Worm (Caenorhabditis elegans) whole organism, midembryonic: ENCODE results near the gene srv-9.

Source experiments
- cog-1 ChIP-seq: sonication (generic microtip); optimal IDR thresholded peaks from 2 replicates; lab custom pipeline; 2016; ENCODE audit warnings: missing genetic modification characterization, missing compliant biosample characterization
- flt-1 ChIP-seq: fragments of 200-800 bp; sonication (Bioruptor generic); IDR thresholded peaks from 2 replicates; pipeline ENCODE4 v1.3.6; 2022; ENCODE audit warnings: missing genetic modification characterization, missing compliant biosample characterization
- klf-2 ChIP-seq: fragments of 200-800 bp; sonication (Bioruptor generic); conservative IDR thresholded peaks from 2 replicates; pipeline ENCODE4 v1.3.6; 2022; ENCODE audit warnings: missing genetic modification reagents, missing genetic modification characterization, missing compliant biosample characterization
- med-1 ChIP-seq: sonication (generic microtip); optimal IDR thresholded peaks from 2 replicates; lab custom pipeline; 2017; ENCODE audit warnings: missing genetic modification characterization, mild to moderate bottlenecking, missing compliant biosample characterization, antibody characterized with exemption, missing genetic modification reagents; ENCODE audit not compliant: insufficient read depth
- ztf-29 ChIP-seq: fragments of 200-800 bp; sonication (Bioruptor generic); IDR thresholded peaks from 2 replicates; pipeline ENCODE4 v1.3.6; 2022; ENCODE audit warnings: missing genetic modification reagents, missing genetic modification characterization, missing compliant biosample characterization

- TF ChIP-seq med-1 (GFP tag; lab: Kevin White, UChicago) (no peak), ztf-29 (no peak), cog-1 (tag; lab: Kevin White, UChicago) (no peak), klf-2 (GFP tag; lab: Robert Waterston, UW) (no peak), flt-1 (GFP tag; lab: Robert Waterston, UW) (no peak)
These were observed 8.4 kb downstream of the srv-9 start, which contains the start of gene cut-2 for ce11 chrV:13414585-13414984.
